Worm (Caenorhabditis elegans) whole organism, L2 larva: ENCODE measurements around the gene T26C5.4.

Experiments used
- ZK546.5 ChIP-seq: sonication (generic microtip); optimal IDR thresholded peaks from 2 replicates; lab custom pipeline; 2017; ENCODE audit warnings: missing biosample characterization, missing genetic modification characterization
- alr-1 ChIP-seq: fragments of 150-350 bp; optimal IDR thresholded peaks from 2 replicates; lab custom pipeline; 2014; ENCODE audit warnings: missing biosample characterization, missing genetic modification characterization
- aly-2 ChIP-seq: fragments of 150-350 bp; optimal IDR thresholded peaks from 2 replicates; lab custom pipeline; 2014; ENCODE audit warnings: missing biosample characterization, missing genetic modification characterization
- blmp-1 ChIP-seq: sonication (generic microtip); optimal IDR thresholded peaks from 2 replicates; lab custom pipeline; 2017; ENCODE audit warnings: missing genetic modification characterization, mild to moderate bottlenecking, missing compliant biosample characterization, antibody characterized with exemption, moderate library complexity; ENCODE audit not compliant: insufficient read depth
- lin-13 ChIP-seq: fragments of 150-350 bp; optimal IDR thresholded peaks from 2 replicates; lab custom pipeline; 2014; ENCODE audit warnings: missing biosample characterization, missing genetic modification reagents, missing genetic modification characterization
- lin-39 ChIP-seq: fragments of 150-350 bp; optimal IDR thresholded peaks from 2 replicates; lab custom pipeline; 2014; ENCODE audit warnings: missing biosample characterization, missing genetic modification reagents, missing genetic modification characterization
- mbf-1 ChIP-seq: sonication (generic microtip); optimal IDR thresholded peaks from 2 replicates; lab custom pipeline; 2017; ENCODE audit warnings: missing biosample characterization, missing genetic modification characterization
- nhr-21 ChIP-seq: fragments of 150-350 bp; optimal IDR thresholded peaks from 2 replicates; lab custom pipeline; 2014; ENCODE audit warnings: missing biosample characterization, missing genetic modification characterization
- nhr-25 ChIP-seq: fragments of 150-350 bp; sonication (generic microtip); optimal IDR thresholded peaks from 3 replicates; lab custom pipeline; 2014; ENCODE audit warnings: missing biosample characterization, missing genetic modification characterization
- nhr-6 ChIP-seq: fragments of 150-350 bp; optimal IDR thresholded peaks from 2 replicates; lab custom pipeline; 2014; ENCODE audit warnings: missing biosample characterization, missing genetic modification characterization
- peb-1 ChIP-seq: fragments of 150-350 bp; optimal IDR thresholded peaks from 2 replicates; lab custom pipeline; 2014; ENCODE audit warnings: missing biosample characterization, missing genetic modification characterization
- snpc-4 ChIP-seq: fragments of 150-350 bp; optimal IDR thresholded peaks from 2 replicates; lab custom pipeline; 2014; ENCODE audit warnings: missing biosample characterization, missing genetic modification characterization
- zag-1 ChIP-seq: fragments of 150-350 bp; optimal IDR thresholded peaks from 2 replicates; lab custom pipeline; 2014; ENCODE audit warnings: missing biosample characterization, missing genetic modification characterization
- ztf-11 ChIP-seq: sonication (generic microtip); optimal IDR thresholded peaks from 2 replicates; lab custom pipeline; 2017; ENCODE audit warnings: missing biosample characterization, missing genetic modification characterization

DNA sequence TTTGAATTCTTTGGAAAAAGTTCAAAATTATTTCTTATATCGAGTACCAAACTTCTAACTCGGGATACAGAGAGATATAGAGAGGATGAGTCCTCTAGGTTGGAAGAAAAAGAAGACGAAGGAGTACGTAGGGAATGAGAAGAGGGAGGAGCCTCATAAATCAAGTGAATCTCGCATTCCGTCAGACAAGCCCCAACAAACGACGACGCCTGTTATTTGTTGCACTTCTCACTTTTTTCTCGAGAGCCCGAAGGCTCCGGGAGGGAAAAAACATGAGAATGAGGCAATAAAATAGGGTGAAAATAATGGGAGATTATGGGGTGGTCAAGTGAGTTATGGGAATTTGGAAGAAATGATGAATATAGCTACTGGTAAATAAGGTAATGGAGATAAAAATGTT is 49.4 kb upstream of the T26C5.4 start:
- TF ChIP-seq ztf-11 (tag; lab: Kevin White, UChicago) (no peak), aly-2 (tag; lab: Kevin White, UChicago) (no peak), mbf-1 (tag; lab: Kevin White, UChicago) (no peak), nhr-6 (no peak), nhr-25 (tag; lab: Kevin White, UChicago) (no peak), nhr-21 (tag; lab: Kevin White, UChicago) (no peak), blmp-1 (tag; lab: Kevin White, UChicago) (no peak), peb-1 (tag; lab: Kevin White, UChicago) (no peak), snpc-4 (tag; lab: Kevin White, UChicago) (no peak), lin-39 (tag; lab: Kevin White, UChicago) (no peak), zag-1 (tag; lab: Kevin White, UChicago) (no peak), lin-13 (GFP tag; lab: Kevin White, UChicago) (no peak), ZK546.5 (tag; lab: Kevin White, UChicago) (no peak), alr-1 (tag; lab: Kevin White, UChicago) (no peak)
